Worm (Caenorhabditis elegans): ENCODE data around the gene fbxb-96.

DNA sequence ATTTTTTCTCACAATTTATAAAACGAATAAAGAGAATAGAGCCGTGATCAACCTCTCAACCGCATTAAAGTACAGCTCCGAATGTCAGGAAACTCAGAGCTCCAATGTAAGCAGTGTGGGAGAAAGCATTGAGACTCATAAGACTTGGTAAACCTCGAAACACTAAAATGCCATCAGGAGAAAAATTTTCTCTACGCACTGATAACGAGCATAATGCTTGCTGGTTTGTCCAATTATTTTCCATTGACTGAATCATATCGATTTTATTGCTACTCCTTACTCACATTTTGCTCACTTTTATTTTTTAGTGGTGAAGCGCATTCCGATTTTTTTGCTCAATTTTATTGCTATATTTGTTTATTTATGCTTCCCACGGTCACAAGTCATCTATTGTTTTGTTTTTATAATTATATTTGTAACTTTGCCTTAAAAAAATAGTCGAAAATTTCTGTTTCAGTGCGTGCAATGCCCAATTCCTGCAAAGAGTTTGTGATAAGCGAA, 20.0 kb downstream of the fbxb-96 start, which contains the start of gene math-40:
- TF ChIP-seq snpc-4 (tag; optimal IDR thresholded peaks at IDR 0.05) (no peak), aly-2 (tag; optimal IDR thresholded peaks at IDR 0.05) (no peak), ztf-4 (tag; optimal IDR thresholded peaks at IDR 0.05) (no peak), sea-2 (GFP tag; optimal IDR thresholded peaks at IDR 0.05) (no peak), nhr-76 (tag; optimal IDR thresholded peaks at IDR 0.05) (no peak), lin-15B (tag; optimal IDR thresholded peaks at IDR 0.05) (no peak), ceh-16 (tag; optimal IDR thresholded peaks at IDR 0.05) (no peak)
